Worm (Caenorhabditis elegans): ENCODE results near the gene cthd-1.
A peak's percentile ranks its signal among the peaks of the same experiment; 100 is the strongest.

DNA sequence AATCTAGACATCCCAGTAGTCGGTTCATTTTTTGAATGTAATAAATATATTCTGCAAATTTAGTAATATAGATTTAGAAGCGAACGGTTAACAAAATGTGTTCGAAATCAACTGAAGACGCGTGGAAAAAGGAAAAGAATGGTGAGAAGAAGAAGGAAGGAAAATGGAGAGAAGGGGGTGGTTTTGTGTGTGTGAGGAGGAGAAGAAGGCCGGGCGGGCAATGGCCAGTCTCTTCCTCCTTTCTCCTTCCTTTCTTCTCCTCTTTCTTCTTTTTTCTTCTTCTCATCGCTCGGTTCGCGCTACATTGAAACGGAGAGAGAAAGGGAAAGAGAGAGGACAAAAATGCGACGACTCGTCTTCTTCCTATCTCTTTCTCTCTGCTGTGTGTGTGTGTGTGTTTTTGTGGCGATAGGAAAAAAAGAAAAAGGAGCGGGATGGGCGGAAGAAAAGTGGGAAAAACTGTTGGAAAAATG lies 14.1 kb downstream of the cthd-1 start, which contains the start of gene ztf-9:
- no peak for TF ChIP-seq aly-1 (tag; optimal IDR thresholded peaks at IDR 0.05)
- TF ChIP-seq pes-1 (GFP tag; IDR thresholded peaks at IDR 0.05), result no peak
- TF ChIP-seq F13C5.2 (tag; optimal IDR thresholded peaks at IDR 0.05), result peak; percentile 19
- TF ChIP-seq B0310.2 (tag; optimal IDR thresholded peaks at IDR 0.05), result no peak
- no peak for TF ChIP-seq tbx-37 (GFP tag; conservative IDR thresholded peaks at IDR 0.05)
- TF ChIP-seq ama-1 (optimal IDR thresholded peaks at IDR 0.05), result no peak
- TF ChIP-seq ceh-36 (tag; optimal IDR thresholded peaks at IDR 0.05), result no peak
- no peak for TF ChIP-seq scrt-1 (GFP tag; IDR thresholded peaks at IDR 0.05)
- TF ChIP-seq hmg-4 (GFP tag; optimal IDR thresholded peaks at IDR 0.05), result peak; percentile 72
